Fruit fly (Drosophila melanogaster): ENCODE data around the gene CG14671.

The CG14671 gene

dm6 chr3R:5524804-5525203 is 39.8 kb downstream of the CG14671 start:
- no peak for TF ChIP-seq Lpt (GFP tag; optimal IDR thresholded peaks at IDR 0.05)
- no peak for TF ChIP-seq CG6276 (GFP tag; optimal IDR thresholded peaks at IDR 0.05)
- no peak for TF ChIP-seq CG8632 (GFP tag; optimal IDR thresholded peaks at IDR 0.05)
- no peak for TF ChIP-seq dac (GFP tag; optimal IDR thresholded peaks at IDR 0.05)
- TF ChIP-seq ss (GFP tag; optimal IDR thresholded peaks at IDR 0.05): no peak
- TF ChIP-seq net (GFP tag; optimal IDR thresholded peaks at IDR 0.05): no peak
- no peak for TF ChIP-seq CG32006 (GFP tag; optimal IDR thresholded peaks at IDR 0.05)
- no peak for TF ChIP-seq CG9139 (GFP tag; optimal IDR thresholded peaks at IDR 0.05)
- no peak for TF ChIP-seq Sox102F (GFP tag; optimal IDR thresholded peaks at IDR 0.05)
- TF ChIP-seq Hr38 (GFP tag; optimal IDR thresholded peaks at IDR 0.05): no peak
- TF ChIP-seq CG6163 (GFP tag; IDR thresholded peaks at IDR 0.05): no peak
- TF ChIP-seq esn (GFP tag; optimal IDR thresholded peaks at IDR 0.05): no peak
- no peak for TF ChIP-seq CG6792 (GFP tag; optimal IDR thresholded peaks at IDR 0.05)
- no peak for TF ChIP-seq lz (GFP tag; optimal IDR thresholded peaks at IDR 0.05)
- no peak for TF ChIP-seq achi (GFP tag; optimal IDR thresholded peaks at IDR 0.05)

- TF ChIP-seq CG6854 (GFP tag; optimal IDR thresholded peaks at IDR 0.05) (no peak), Smox (GFP tag; optimal IDR thresholded peaks at IDR 0.05) (no peak), Ets21C (GFP tag; optimal IDR thresholded peaks at IDR 0.05) (no peak), Blimp-1 (GFP tag; optimal IDR thresholded peaks at IDR 0.05) (no peak), OdsH (GFP tag; optimal IDR thresholded peaks at IDR 0.05) (no peak), esn (GFP tag; optimal IDR thresholded peaks at IDR 0.05) (no peak), salr (GFP tag; optimal IDR thresholded peaks at IDR 0.05) (no peak), CG6163 (GFP tag; IDR thresholded peaks at IDR 0.05) (no peak), spab (GFP tag; optimal IDR thresholded peaks at IDR 0.05) (no peak), CG9139 (GFP tag; optimal IDR thresholded peaks at IDR 0.05) (no peak), Met (GFP tag; optimal IDR thresholded peaks at IDR 0.05) (no peak), dac (GFP tag; optimal IDR thresholded peaks at IDR 0.05) (no peak), CG10631 (GFP tag; optimal IDR thresholded peaks at IDR 0.05) (no peak), Eip78C (GFP tag) (no peak)
Observed at dm6 chr3R:5523070-5523637, 41.5 kb downstream of the CG14671 start, which contains the start of the genes CG43845 and Nmdar1. Gene CG43845 (minus strand): TSS chr3R:5523120. Gene Nmdar1 (minus strand): TSS chr3R:5523328.

dm6 chr3R:5520566-5520965 is 44.0 kb downstream of the CG14671 start:
- TF ChIP-seq CG9139 (GFP tag; optimal IDR thresholded peaks at IDR 0.05): no peak
- no peak for TF ChIP-seq CG6792 (GFP tag; optimal IDR thresholded peaks at IDR 0.05)
- no peak for TF ChIP-seq topi (GFP tag; optimal IDR thresholded peaks at IDR 0.05)
- no peak for TF ChIP-seq fd59A (GFP tag; optimal IDR thresholded peaks at IDR 0.05)
- no peak for TF ChIP-seq CG6808 (GFP tag; optimal IDR thresholded peaks at IDR 0.05)
- no peak for TF ChIP-seq Eip93F (GFP tag; optimal IDR thresholded peaks at IDR 0.05)
- no peak for TF ChIP-seq pdm3 (GFP tag; optimal IDR thresholded peaks at IDR 0.05)
- peak; percentile 52 for TF ChIP-seq Eip78C (GFP tag)
- no peak for TF ChIP-seq acj6 (GFP tag; optimal IDR thresholded peaks at IDR 0.05)
- no peak for TF ChIP-seq esn (GFP tag; optimal IDR thresholded peaks at IDR 0.05)
- no peak for TF ChIP-seq CG3919 (GFP tag; optimal IDR thresholded peaks at IDR 0.05)
- no peak for TF ChIP-seq Sox14 (GFP tag; optimal IDR thresholded peaks at IDR 0.05)
- no peak for TF ChIP-seq lz (GFP tag; optimal IDR thresholded peaks at IDR 0.05)
- TF ChIP-seq Hr4 (GFP tag; optimal IDR thresholded peaks at IDR 0.05): peak; percentile 31

- TF ChIP-seq CG6163 (GFP tag; IDR thresholded peaks at IDR 0.05): 0 out of 3 replicates have a peak, but pooled peaks have one; percentile 22
- no peak for TF ChIP-seq Eip75B (GFP tag; optimal IDR thresholded peaks at IDR 0.05)
- TF ChIP-seq net (GFP tag; optimal IDR thresholded peaks at IDR 0.05): no peak
- TF ChIP-seq svp (GFP tag): peak; percentile 98
Observed at dm6 chr3R:5519789-5520188, 44.8 kb downstream of the CG14671 start.
